Worm (Caenorhabditis elegans): Measurements from ENCODE around the gene F58E6.4.

- TF ChIP-seq him-1 (tag; optimal IDR thresholded peaks at IDR 0.05) (no peak), dao-5 (tag; optimal IDR thresholded peaks at IDR 0.05) (no peak)
These were observed 40.5 kb downstream of the F58E6.4 start, which contains the start of gene tag-120 for ce11 chrV:9709747-9710146.

Measured in whole organism, L4/young adult.